Fruit fly (Drosophila melanogaster) whole organism, embryonic: ENCODE measurements around the gene CG42814.

Experiments used
- Ada2b ChIP-seq: fragments of 200-800 bp; sonication (Bioruptor generic); IDR thresholded peaks from 2 replicates; pipeline ENCODE4 v1.3.6; 2022; ENCODE audit warnings: missing biosample characterization, missing genetic modification characterization
- Antp ChIP-seq: fragments of 200-800 bp; sonication (Bioruptor generic); optimal IDR thresholded peaks from 3 replicates; lab custom pipeline; 2016; ENCODE audit warnings: missing biosample characterization, missing genetic modification characterization
- Asciz ChIP-seq: fragments of 200-800 bp; sonication (Bioruptor generic); optimal IDR thresholded peaks from 2 replicates; lab custom pipeline; 2017; ENCODE audit warnings: missing biosample characterization, mild to moderate bottlenecking, missing genetic modification characterization, missing genetic modification reagents
- B-H1 ChIP-seq: fragments of 200-800 bp; sonication (Bioruptor generic); IDR thresholded peaks from 3 replicates; pipeline ENCODE4 v1.3.6; 2022; ENCODE audit warnings: missing biosample characterization, missing genetic modification characterization
- CG10462 ChIP-seq: fragments of 200-800 bp; sonication (Bioruptor generic); optimal IDR thresholded peaks from 2 replicates; lab custom pipeline; 2016; ENCODE audit warnings: missing biosample characterization, missing genetic modification characterization
- CG10979 ChIP-seq: fragments of 200-800 bp; sonication (Bioruptor generic); optimal IDR thresholded peaks from 2 replicates; lab custom pipeline; 2018; ENCODE audit warnings: missing biosample characterization, mild to moderate bottlenecking, missing genetic modification characterization, moderate library complexity
- CG11456 ChIP-seq: fragments of 200-800 bp; sonication (Bioruptor generic); IDR thresholded peaks from 3 replicates; pipeline ENCODE4 v1.3.6; 2022; ENCODE audit warnings: missing biosample characterization, missing genetic modification characterization
- CG1233 ChIP-seq: fragments of 200-800 bp; sonication (Bioruptor generic); optimal IDR thresholded peaks from 4 replicates; lab custom pipeline; 2018; ENCODE audit warnings: missing biosample characterization, mild to moderate bottlenecking, missing genetic modification characterization
- CG30403 ChIP-seq: fragments of 200-800 bp; sonication (Bioruptor generic); optimal IDR thresholded peaks from 3 replicates; lab custom pipeline; 2016; ENCODE audit warnings: missing biosample characterization, missing genetic modification characterization
- CG3163 ChIP-seq: fragments of 200-800 bp; sonication (Bioruptor generic); optimal IDR thresholded peaks from 3 replicates; lab custom pipeline; 2016; ENCODE audit warnings: missing biosample characterization, missing genetic modification characterization
- CG32532 ChIP-seq: fragments of 200-800 bp; sonication (Bioruptor generic); IDR thresholded peaks from 2 replicates; pipeline ENCODE4 v1.3.6; 2022; ENCODE audit warnings: missing biosample characterization, missing genetic modification characterization
- CG33557 ChIP-seq: fragments of 200-800 bp; sonication (Bioruptor generic); optimal IDR thresholded peaks from 2 replicates; lab custom pipeline; 2019; ENCODE audit warnings: missing biosample characterization, mild to moderate bottlenecking, missing genetic modification characterization, moderate library complexity
- CG3407 ChIP-seq: fragments of 200-800 bp; sonication (Bioruptor generic); optimal IDR thresholded peaks from 2 replicates; lab custom pipeline; 2018; ENCODE audit warnings: missing biosample characterization, mild to moderate bottlenecking, missing genetic modification characterization
- CG6254 ChIP-seq: fragments of 200-800 bp; sonication (Bioruptor generic); optimal IDR thresholded peaks from 3 replicates; lab custom pipeline; 2017; ENCODE audit warnings: mild to moderate bottlenecking, missing biosample characterization, missing genetic modification reagents, missing genetic modification characterization
- CG7556 ChIP-seq: fragments of 200-800 bp; sonication (Bioruptor generic); optimal IDR thresholded peaks from 2 replicates; lab custom pipeline; 2017; ENCODE audit warnings: missing biosample characterization, mild to moderate bottlenecking, missing genetic modification characterization
- CG7963 ChIP-seq: fragments of 200-800 bp; sonication (Bioruptor generic); IDR thresholded peaks from 3 replicates; pipeline ENCODE4 v1.3.6; 2022; ENCODE audit warnings: missing biosample characterization, missing genetic modification characterization; ENCODE audit not compliant: partially characterized antibody
- CG9215 ChIP-seq: fragments of 200-800 bp; sonication (Bioruptor generic); IDR thresholded peaks from 2 replicates; pipeline ENCODE4 v1.3.6; 2022; ENCODE audit warnings: missing biosample characterization, missing genetic modification characterization
- CG9797 ChIP-seq: fragments of 200-800 bp; sonication (Bioruptor generic); optimal IDR thresholded peaks from 3 replicates; lab custom pipeline; 2018; ENCODE audit warnings: missing biosample characterization, mild to moderate bottlenecking, missing genetic modification characterization
- D19A ChIP-seq: fragments of 200-800 bp; optimal IDR thresholded peaks from 3 replicates; lab custom pipeline; 2019; ENCODE audit warnings: missing biosample characterization, mild to moderate bottlenecking, missing genetic modification characterization, moderate library complexity
- Ets65A ChIP-seq: fragments of 200-800 bp; sonication (Bioruptor generic); peaks from one replicate; lab custom pipeline; 2016; ENCODE audit warnings: missing biosample characterization, missing genetic modification characterization
- HLHmδ ChIP-seq: fragments of 200-800 bp; sonication (Bioruptor generic); optimal IDR thresholded peaks from 2 replicates; lab custom pipeline; 2018; ENCODE audit warnings: missing biosample characterization, mild to moderate bottlenecking, missing genetic modification characterization, moderate library complexity
- Hmr ChIP-seq: fragments of 200-800 bp; sonication (Bioruptor generic); optimal IDR thresholded peaks from 3 replicates; lab custom pipeline; 2017; ENCODE audit warnings: mild to moderate bottlenecking, missing biosample characterization, missing genetic modification reagents, missing genetic modification characterization
- Jarid2 ChIP-seq: fragments of 200-800 bp; sonication (Bioruptor generic); optimal IDR thresholded peaks from 3 replicates; lab custom pipeline; 2017; ENCODE audit warnings: mild to moderate bottlenecking, missing biosample characterization, missing genetic modification reagents, missing genetic modification characterization
- MESR4 ChIP-seq: fragments of 200-800 bp; sonication (Bioruptor generic); optimal IDR thresholded peaks from 2 replicates; lab custom pipeline; 2018; ENCODE audit warnings: missing biosample characterization, mild to moderate bottlenecking, missing genetic modification characterization, moderate library complexity
- Myb ChIP-seq: fragments of 200-800 bp; sonication (Bioruptor generic); optimal IDR thresholded peaks from 2 replicates; lab custom pipeline; 2016; ENCODE audit warnings: missing biosample characterization, missing genetic modification characterization
- Oaz ChIP-seq: fragments of 200-800 bp; sonication (Bioruptor generic); IDR thresholded peaks from 2 replicates; pipeline ENCODE4 v1.3.6; 2022; ENCODE audit warnings: missing biosample characterization, missing genetic modification characterization
- Opbp ChIP-seq: fragments of 200-800 bp; sonication (Bioruptor generic); IDR thresholded peaks from 3 replicates; pipeline ENCODE4 v1.3.6; 2022; ENCODE audit warnings: missing biosample characterization, missing genetic modification characterization; ENCODE audit not compliant: partially characterized antibody
- Ptx1 ChIP-seq: fragments of 200-800 bp; sonication (Bioruptor generic); IDR thresholded peaks from 2 replicates; pipeline ENCODE4 v1.3.6; 2022; ENCODE audit warnings: missing biosample characterization, missing genetic modification characterization
- Ravus ChIP-seq: fragments of 200-800 bp; sonication (Bioruptor generic); IDR thresholded peaks from 2 replicates; pipeline ENCODE4 v1.3.6; 2022; ENCODE audit warnings: missing biosample characterization, missing genetic modification characterization
- Sox102F ChIP-seq: fragments of 200-800 bp; sonication (Bioruptor generic); optimal IDR thresholded peaks from 2 replicates; lab custom pipeline; 2018; ENCODE audit warnings: missing biosample characterization, mild to moderate bottlenecking, missing genetic modification characterization, moderate library complexity
- Sry-β ChIP-seq: fragments of 200-800 bp; sonication (Bioruptor generic); optimal IDR thresholded peaks from 2 replicates; lab custom pipeline; 2018; ENCODE audit warnings: missing biosample characterization, mild to moderate bottlenecking, missing genetic modification characterization, moderate library complexity
- YL-1 ChIP-seq: fragments of 200-800 bp; sonication (Bioruptor generic); optimal IDR thresholded peaks from 3 replicates; lab custom pipeline; 2017; ENCODE audit warnings: missing biosample characterization, mild to moderate bottlenecking, missing genetic modification characterization
- ase ChIP-seq: fragments of 200-800 bp; sonication (Bioruptor generic); IDR thresholded peaks from 3 replicates; pipeline ENCODE4 v1.3.6; 2022; ENCODE audit warnings: missing biosample characterization, missing genetic modification characterization
- az2 ChIP-seq: fragments of 200-800 bp; sonication (Bioruptor generic); optimal IDR thresholded peaks from 3 replicates; lab custom pipeline; 2016; ENCODE audit warnings: missing biosample characterization, missing genetic modification characterization
- bbx ChIP-seq: fragments of 200-800 bp; sonication (Bioruptor generic); IDR thresholded peaks from 2 replicates; pipeline ENCODE4 v1.3.6; 2022; ENCODE audit warnings: missing biosample characterization, missing genetic modification characterization; ENCODE audit not compliant: partially characterized antibody
- chinmo ChIP-seq: fragments of 200-800 bp; sonication (Bioruptor generic); IDR thresholded peaks from 4 replicates; pipeline ENCODE4 v1.3.6; 2022; ENCODE audit warnings: missing biosample characterization, missing genetic modification characterization; ENCODE audit not compliant: partially characterized antibody
- dmrt11E ChIP-seq: fragments of 200-800 bp; sonication (Bioruptor generic); optimal IDR thresholded peaks from 3 replicates; lab custom pipeline; 2018; ENCODE audit warnings: missing biosample characterization, mild to moderate bottlenecking, missing genetic modification characterization, moderate library complexity
- dmrt99B ChIP-seq: fragments of 200-800 bp; sonication (Bioruptor generic); optimal IDR thresholded peaks from 2 replicates; lab custom pipeline; 2018; ENCODE audit warnings: missing biosample characterization, mild to moderate bottlenecking, missing genetic modification characterization, moderate library complexity
- kay ChIP-seq: fragments of 200-800 bp; sonication (Bioruptor generic); optimal IDR thresholded peaks from 2 replicates; lab custom pipeline; 2016; ENCODE audit warnings: missing biosample characterization, missing genetic modification characterization
- knrl ChIP-seq: fragments of 200-800 bp; sonication (Bioruptor generic); IDR thresholded peaks from 3 replicates; pipeline ENCODE4 v1.3.6; 2022; ENCODE audit warnings: missing biosample characterization, missing genetic modification characterization; ENCODE audit not compliant: partially characterized antibody
- lmd ChIP-seq: fragments of 200-800 bp; sonication (Bioruptor generic); IDR thresholded peaks from 2 replicates; pipeline ENCODE4 v1.3.6; 2022; ENCODE audit warnings: missing biosample characterization, missing genetic modification characterization
- nom ChIP-seq: fragments of 200-800 bp; sonication (Bioruptor generic); optimal IDR thresholded peaks from 2 replicates; lab custom pipeline; 2017; ENCODE audit warnings: missing biosample characterization, missing genetic modification characterization, mild to moderate bottlenecking, moderate library complexity, missing genetic modification reagents
- onecut ChIP-seq: fragments of 200-800 bp; sonication (Bioruptor generic); IDR thresholded peaks from 2 replicates; pipeline ENCODE4 v1.3.6; 2022; ENCODE audit warnings: missing biosample characterization, missing genetic modification characterization
- sc ChIP-seq, 3 experiments: fragments of >200 bp in 2 of 3; fragments of 200-800 bp in 1 of 3; sonication (Bioruptor generic) in 1 of 3; optimal IDR thresholded peaks; 2 replicates in 2 of 3; 3 replicates in 1 of 3; lab custom pipeline; 2017; ENCODE audit warnings: mild to moderate bottlenecking in 1 of 3, missing biosample characterization in 1 of 3, missing genetic modification characterization in 1 of 3, missing genetic modification reagents in 1 of 3
- shn ChIP-seq: fragments of 200-800 bp; sonication (Bioruptor generic); optimal IDR thresholded peaks from 3 replicates; lab custom pipeline; 2016; ENCODE audit warnings: missing biosample characterization, missing genetic modification characterization
- stc ChIP-seq: fragments of 200-800 bp; sonication (Bioruptor generic); IDR thresholded peaks from 2 replicates; pipeline ENCODE4 v1.3.6; 2022; ENCODE audit warnings: missing biosample characterization, missing genetic modification characterization
- twi ChIP-seq: fragments of 200-800 bp; optimal IDR thresholded peaks from 2 replicates; lab custom pipeline; 2019; ENCODE audit warnings: missing biosample characterization, mild to moderate bottlenecking, missing genetic modification characterization, moderate library complexity
- vfl ChIP-seq: fragments of 200-800 bp; sonication (Bioruptor generic); optimal IDR thresholded peaks from 2 replicates; lab custom pipeline; 2016; ENCODE audit warnings: missing biosample characterization, missing genetic modification characterization
- yki ChIP-seq: fragments of >200 bp; optimal IDR thresholded peaks from 3 replicates; lab custom pipeline; 2018

Gene CG42814

DNA sequence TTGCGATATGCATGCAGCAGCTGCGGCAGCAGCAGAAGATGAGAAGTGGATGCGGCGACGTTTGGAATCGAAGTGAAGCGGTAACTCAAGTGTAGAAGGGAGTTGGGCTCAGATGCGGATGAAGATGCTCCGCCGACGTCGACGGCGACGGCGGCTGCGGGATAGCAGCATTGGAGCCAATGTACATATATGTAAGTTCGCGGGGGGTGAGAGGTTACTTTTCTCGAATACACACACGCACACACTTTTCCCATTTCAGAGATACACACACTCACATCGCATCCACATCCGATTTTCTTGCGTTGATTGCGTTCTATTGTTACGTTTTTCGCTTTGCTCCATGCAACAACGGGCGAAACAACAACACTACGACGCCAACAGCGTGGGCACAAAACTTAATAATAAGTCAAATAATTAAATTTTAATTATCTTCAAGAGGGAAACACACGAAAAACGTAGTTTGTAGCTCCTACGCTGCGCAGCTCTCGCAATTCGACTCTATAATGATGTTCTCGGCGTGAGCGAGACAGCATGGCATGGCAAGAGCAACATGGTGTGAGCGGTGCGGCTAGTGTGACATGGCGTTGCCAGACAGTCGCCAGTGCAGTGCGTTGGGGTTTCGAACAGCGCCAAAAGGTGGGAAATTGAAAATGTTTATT, 15.6 kb upstream of the CG42814 start, which contains the start of gene CG18766 (continued):
- TF ChIP-seq knrl (GFP tag; lab: Robert Waterston, UW) (peak; percentile 24; the same call in 1 of the 3 replicates), shn (GFP tag; lab: Kevin White, UChicago) (no peak), CG7963 (GFP tag; lab: Robert Waterston, UW) (no peak), Opbp (GFP tag; lab: Robert Waterston, UW) (peak; percentile 49; the same call in 2 of the 3 replicates), CG1233 (no peak), nom (peak; percentile 71), B-H1 (no peak), twi (tag; lab: Kevin White, UChicago) (peak; percentile 14), CG30403 (GFP tag; lab: Kevin White, UChicago) (peak; percentile 19), Ravus (GFP tag; lab: Robert Waterston, UW) (no peak), Ada2b (GFP tag; lab: Robert Waterston, UW) (no peak), YL-1 (peak; percentile 94), Antp (GFP tag; lab: Kevin White, UChicago) (peak; percentile 49), az2 (GFP tag; lab: Kevin White, UChicago) (no peak), CG3163 (no peak), HLHmδ (peak; percentile 65), CG7556 (GFP tag; lab: Kevin White, UChicago) (no peak), Ptx1 (GFP tag; lab: Robert Waterston, UW) (peak; percentile 28; the same call in 1 of the 2 replicates), D19A (tag; lab: Kevin White, UChicago) (peak; percentile 58), chinmo (GFP tag; lab: Robert Waterston, UW) (peak; percentile 60; the same call in 1 of the 4 replicates), lmd (GFP tag; lab: Robert Waterston, UW) (peak; percentile 34; the same call in 1 of the 2 replicates), Oaz (GFP tag; lab: Robert Waterston, UW) (no peak), sc (optimal IDR thresholded peaks at IDR 0.05; lab: Kevin White, UChicago) (no peak), sc (GFP tag; optimal IDR thresholded peaks at IDR 0.05; lab: Kevin White, UChicago) (no peak), CG6254 (GFP tag; lab: Kevin White, UChicago) (no peak), bbx (GFP tag; lab: Robert Waterston, UW) (no peak), Hmr (GFP tag; lab: Kevin White, UChicago) (peak; percentile 33), kay (GFP tag; lab: Kevin White, UChicago) (no peak), Sry-β (GFP tag; lab: Kevin White, UChicago) (no peak), CG9797 (peak; percentile 18), CG33557 (GFP tag; lab: Kevin White, UChicago) (no peak), CG10979 (tag; lab: Kevin White, UChicago) (peak; percentile 5), vfl (GFP tag; lab: Kevin White, UChicago) (no peak), Asciz (GFP tag; lab: Kevin White, UChicago) (no peak), dmrt99B (no peak), MESR4 (GFP tag; lab: Kevin White, UChicago) (peak; percentile 72), dmrt11E (tag; lab: Kevin White, UChicago) (peak; percentile 7), CG11456 (GFP tag; lab: Robert Waterston, UW) (0 out of 3 replicates have a peak, but pooled peaks have one; percentile 6), Jarid2 (peak; percentile 33), CG3407 (GFP tag; lab: Kevin White, UChicago) (no peak), Ets65A (GFP tag; lab: Kevin White, UChicago) (peak; percentile 41), CG10462 (GFP tag; lab: Kevin White, UChicago) (no peak), onecut (no peak), yki (lab: Kevin White, UChicago) (no peak), CG32532 (no peak; the same call in 1 of the 2 replicates), Sox102F (GFP tag; lab: Kevin White, UChicago) (no peak), CG9215 (GFP tag; lab: Robert Waterston, UW) (no peak), Myb (GFP tag; lab: Kevin White, UChicago) (peak; percentile 77), stc (GFP tag; lab: Robert Waterston, UW) (no peak), ase (GFP tag; lab: Robert Waterston, UW) (no peak)
